Fruit fly (Drosophila melanogaster): ENCODE measurements around the gene Zmynd10.

The Zmynd10 gene

dm6 chr3L:13064935-13065334, 38.7 kb upstream of the Zmynd10 start:
- TF ChIP-seq gfzf (GFP tag; optimal IDR thresholded peaks at IDR 0.05): no peak
- TF ChIP-seq CG8281 (tag; optimal IDR thresholded peaks at IDR 0.05): peak; percentile 9
- TF ChIP-seq Stat92E (GFP tag; optimal IDR thresholded peaks at IDR 0.05): peak in 1 of 3 experiments; percentile 92
- no peak for TF ChIP-seq Jarid2 (GFP tag; optimal IDR thresholded peaks at IDR 0.05)
- TF ChIP-seq CG7987 (GFP tag; optimal IDR thresholded peaks at IDR 0.05): no peak
- TF ChIP-seq Awh (GFP tag; IDR thresholded peaks at IDR 0.05): peak; percentile 9; the same call in 1 of the 2 replicates
- TF ChIP-seq grn (GFP tag; optimal IDR thresholded peaks at IDR 0.05): peak; percentile 67
- TF ChIP-seq CG16813 (GFP tag; IDR thresholded peaks at IDR 0.05; ENCODE audit: partially characterized antibody): 0 out of 3 replicates have a peak, but pooled peaks have one; percentile 13

dm6 chr3L:13064346-13064745, 38.1 kb upstream of the Zmynd10 start:
- TF ChIP-seq abd-A (tag; optimal IDR thresholded peaks at IDR 0.05) (peak; percentile 42), amos (GFP tag; IDR thresholded peaks at IDR 0.05; ENCODE audit: partially characterized antibody) (no peak), vvl (GFP tag; IDR thresholded peaks at IDR 0.05) (peak; percentile 79; the same call in 1 of the 2 replicates), Vsx1 (GFP tag; optimal IDR thresholded peaks at IDR 0.05) (peak; percentile 26), oc (tag; optimal IDR thresholded peaks at IDR 0.05) (peak; percentile 76), E2f1 (GFP tag; IDR thresholded peaks at IDR 0.05) (no peak), Awh (GFP tag; IDR thresholded peaks at IDR 0.05) (peak; percentile 71), nerfin-1 (tag; optimal IDR thresholded peaks at IDR 0.05) (no peak), gsb-n (tag; optimal IDR thresholded peaks at IDR 0.05) (peak; percentile 33), chm (GFP tag; IDR thresholded peaks at IDR 0.05) (no peak)

- no peak for TF ChIP-seq CG12942 (GFP tag; optimal IDR thresholded peaks at IDR 0.05)
- TF ChIP-seq shn (GFP tag; optimal IDR thresholded peaks at IDR 0.05): no peak
- TF ChIP-seq dmrt11E (tag; optimal IDR thresholded peaks at IDR 0.05): no peak
- TF ChIP-seq Blimp-1 (GFP tag; optimal IDR thresholded peaks at IDR 0.05): peak; percentile 48
- no peak for TF ChIP-seq Deaf1 (tag; optimal IDR thresholded peaks at IDR 0.05)
- no peak for TF ChIP-seq Aef1 (GFP tag; IDR thresholded peaks at IDR 0.05)
- TF ChIP-seq HLHmδ (GFP tag; optimal IDR thresholded peaks at IDR 0.05): no peak
These were observed 36.5 kb upstream of the Zmynd10 start, which contains the start of gene CG34429 for dm6 chr3L:13062746-13063145. Gene CG34429 (plus strand): TSS chr3L:13063046.

- TF ChIP-seq gce (GFP tag; IDR thresholded peaks at IDR 0.05): 0 out of 3 replicates have a peak, but pooled peaks have one; percentile 17
- TF ChIP-seq kah (GFP tag; optimal IDR thresholded peaks at IDR 0.05): no peak
These were observed 35.1 kb upstream of the Zmynd10 start, which contains the start of the genes CG14115 and CG34428 for dm6 chr3L:13061322-13061809. Gene CG14115 (minus strand): TSS chr3L:13061422. Gene CG34428 (plus strand): TSS chr3L:13061759.

- TF ChIP-seq kah (GFP tag; optimal IDR thresholded peaks at IDR 0.05) (no peak), twi (tag; optimal IDR thresholded peaks at IDR 0.05) (peak; percentile 94), CG9215 (GFP tag; IDR thresholded peaks at IDR 0.05) (no peak), exex (tag; optimal IDR thresholded peaks at IDR 0.05) (no peak), psq (GFP tag; optimal IDR thresholded peaks at IDR 0.05) (no peak), slp2 (GFP tag; optimal IDR thresholded peaks at IDR 0.05) (no peak), pita (GFP tag; optimal IDR thresholded peaks at IDR 0.05) (no peak), HLH4C (GFP tag; IDR thresholded peaks at IDR 0.05; ENCODE audit: partially characterized antibody) (no peak)
These were observed 32.2 kb upstream of the Zmynd10 start for dm6 chr3L:13058429-13058828.
